Fruit fly (Drosophila melanogaster): ENCODE results near the gene Pdhb.
A peak's percentile ranks its signal among the peaks of the same experiment; 100 is the strongest.

Gene Pdhb

dm6 chr3R:29138407-29138806 lies 25.5 kb downstream of the Pdhb start, which contains the start of the genes Alg13 and superdeath:
Alg13 (minus strand) TSS chr3R:29138573.
superdeath (plus strand) TSS chr3R:29138662.
- TF ChIP-seq Sin3A (optimal IDR thresholded peaks at IDR 0.05) (no peak), ttk (optimal IDR thresholded peaks at IDR 0.05) (no peak), psq (optimal IDR thresholded peaks at IDR 0.05) (no peak), insv (optimal IDR thresholded peaks at IDR 0.05) (no peak), h (optimal IDR thresholded peaks at IDR 0.05) (no peak), Myc (optimal IDR thresholded peaks at IDR 0.05) (no peak)

- TF ChIP-seq insv (optimal IDR thresholded peaks at IDR 0.05) = no peak
- no peak for TF ChIP-seq ttk (optimal IDR thresholded peaks at IDR 0.05)
- no peak for TF ChIP-seq psq (optimal IDR thresholded peaks at IDR 0.05)
- no peak for TF ChIP-seq h (optimal IDR thresholded peaks at IDR 0.05)
- no peak for TF ChIP-seq Sin3A (optimal IDR thresholded peaks at IDR 0.05)
- no peak for TF ChIP-seq Myc (optimal IDR thresholded peaks at IDR 0.05)
Observed at dm6 chr3R:29138961-29139527, 26.2 kb downstream of the Pdhb start.

- no peak for TF ChIP-seq h (optimal IDR thresholded peaks at IDR 0.05)
- TF ChIP-seq ttk (optimal IDR thresholded peaks at IDR 0.05) = no peak
- no peak for TF ChIP-seq psq (optimal IDR thresholded peaks at IDR 0.05)
Observed at dm6 chr3R:29139767-29140755, 27.2 kb downstream of the Pdhb start.

- TF ChIP-seq ttk (optimal IDR thresholded peaks at IDR 0.05) (no peak), insv (optimal IDR thresholded peaks at IDR 0.05) (no peak), Sin3A (optimal IDR thresholded peaks at IDR 0.05) (no peak), psq (optimal IDR thresholded peaks at IDR 0.05) (no peak), Myc (optimal IDR thresholded peaks at IDR 0.05) (no peak), h (optimal IDR thresholded peaks at IDR 0.05) (no peak)
Observed at dm6 chr3R:29146710-29147109, 33.8 kb downstream of the Pdhb start, which contains the start of gene CG14511. CG14511 (minus strand) TSS chr3R:29146893.

dm6 chr3R:29148072-29148471 lies 35.2 kb downstream of the Pdhb start, which contains the start of the genes CG11882 and Pglym78:
CG11882 (minus strand) TSS chr3R:29148172.
Pglym78 (plus strand) TSS chr3R:29148248.
- TF ChIP-seq Myc (optimal IDR thresholded peaks at IDR 0.05) (no peak), insv (optimal IDR thresholded peaks at IDR 0.05) (peak; percentile 96)

dm6 chr3R:29151621-29152092 lies 38.8 kb downstream of the Pdhb start, which contains the start of gene eIF2D:
eIF2D (minus strand) TSS chr3R:29151794.
- TF ChIP-seq Myc (optimal IDR thresholded peaks at IDR 0.05) (no peak), h (optimal IDR thresholded peaks at IDR 0.05) (no peak), psq (optimal IDR thresholded peaks at IDR 0.05) (no peak), insv (optimal IDR thresholded peaks at IDR 0.05) (no peak), ttk (optimal IDR thresholded peaks at IDR 0.05) (no peak), Sin3A (optimal IDR thresholded peaks at IDR 0.05) (no peak)

- TF ChIP-seq Sin3A (optimal IDR thresholded peaks at IDR 0.05) (no peak), ttk (optimal IDR thresholded peaks at IDR 0.05) (no peak), psq (optimal IDR thresholded peaks at IDR 0.05) (no peak), insv (optimal IDR thresholded peaks at IDR 0.05) (no peak), h (optimal IDR thresholded peaks at IDR 0.05) (no peak), Myc (optimal IDR thresholded peaks at IDR 0.05) (no peak)
Observed at dm6 chr3R:29153197-29153644, 40.4 kb downstream of the Pdhb start, which contains the start of the genes Slbp and Rpn2. Slbp (minus strand) TSS chr3R:29153266. Rpn2 (plus strand) TSS chr3R:29153524.

- TF ChIP-seq h (optimal IDR thresholded peaks at IDR 0.05) (no peak), Myc (optimal IDR thresholded peaks at IDR 0.05) (no peak), psq (optimal IDR thresholded peaks at IDR 0.05) (no peak)
Observed at dm6 chr3R:29157418-29158398, 44.8 kb downstream of the Pdhb start, which contains the start of gene rdog. rdog (plus strand) TSS chr3R:29158122.

- TF ChIP-seq Sin3A (optimal IDR thresholded peaks at IDR 0.05) = no peak
- TF ChIP-seq ttk (optimal IDR thresholded peaks at IDR 0.05) = no peak
- TF ChIP-seq psq (optimal IDR thresholded peaks at IDR 0.05) = no peak
- TF ChIP-seq insv (optimal IDR thresholded peaks at IDR 0.05) = no peak
- no peak for TF ChIP-seq Myc (optimal IDR thresholded peaks at IDR 0.05)
- no peak for TF ChIP-seq h (optimal IDR thresholded peaks at IDR 0.05)
Observed at dm6 chr3R:29158721-29159120, 45.9 kb downstream of the Pdhb start.

dm6 chr3R:29159620-29160019 lies 46.7 kb downstream of the Pdhb start:
- TF ChIP-seq Sin3A (optimal IDR thresholded peaks at IDR 0.05) (no peak), ttk (optimal IDR thresholded peaks at IDR 0.05) (no peak), insv (optimal IDR thresholded peaks at IDR 0.05) (no peak), h (optimal IDR thresholded peaks at IDR 0.05) (no peak), psq (optimal IDR thresholded peaks at IDR 0.05) (no peak), Myc (optimal IDR thresholded peaks at IDR 0.05) (no peak)

Data from Kc167 (cell line).